Fruit fly (Drosophila melanogaster): ENCODE results near the gene CG8661.

The CG8661 gene

DNA sequence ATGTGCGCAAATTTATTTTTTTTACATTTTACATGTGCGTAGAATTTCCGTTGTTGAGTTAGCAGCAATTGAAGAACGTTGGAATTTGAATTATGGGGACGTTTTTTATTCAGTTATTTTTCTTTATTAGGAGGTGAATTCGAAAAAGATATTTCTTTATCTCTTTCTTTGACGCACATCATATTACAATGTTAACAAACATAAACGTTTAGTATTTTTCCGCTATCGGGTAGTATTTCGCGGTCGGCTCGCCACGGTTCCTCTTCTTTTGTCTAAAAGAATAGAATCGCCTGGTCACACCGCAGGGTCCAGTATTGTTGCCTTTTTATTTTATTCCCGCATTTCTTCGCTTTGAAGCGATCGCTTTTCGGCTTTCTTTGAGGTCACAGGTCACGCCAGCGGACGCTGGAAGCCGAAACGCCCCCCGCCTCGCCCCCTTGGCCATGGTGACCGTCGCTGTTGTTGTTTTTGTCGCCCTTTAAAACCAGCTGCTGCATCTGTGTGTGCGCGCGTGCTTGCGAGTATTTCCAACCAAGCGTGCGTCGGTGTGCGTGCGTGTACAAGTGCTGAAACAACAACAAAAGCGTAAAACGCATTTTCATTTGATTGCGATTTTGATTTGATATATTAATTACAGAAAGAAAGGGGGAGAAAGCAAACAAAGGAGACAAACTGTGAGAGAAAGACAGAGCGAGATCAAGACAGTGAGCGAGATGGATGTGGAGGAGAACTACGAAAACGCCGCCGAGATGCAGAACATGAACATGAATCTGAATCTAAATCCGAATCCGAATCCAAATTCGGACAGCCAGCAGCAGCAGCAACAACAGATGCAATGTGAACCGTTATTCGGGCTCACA is 18.1 kb upstream of the CG8661 start (continued):
- TF ChIP-seq phol (tag; optimal IDR thresholded peaks at IDR 0.05) (no peak), Lhr (GFP tag; optimal IDR thresholded peaks at IDR 0.05) (no peak), lab (GFP tag; optimal IDR thresholded peaks at IDR 0.05) (no peak), CG30020 (tag; optimal IDR thresholded peaks at IDR 0.05) (no peak), vfl (GFP tag; optimal IDR thresholded peaks at IDR 0.05) (no peak), CG11247 (GFP tag; IDR thresholded peaks at IDR 0.05) (no peak), CG3407 (GFP tag; optimal IDR thresholded peaks at IDR 0.05) (no peak), CG7745 (tag; optimal IDR thresholded peaks at IDR 0.05) (no peak), so (GFP tag; IDR thresholded peaks at IDR 0.05) (no peak), Drgx (GFP tag; IDR thresholded peaks at IDR 0.05) (no peak), repo (GFP tag; optimal IDR thresholded peaks at IDR 0.05) (no peak), CG13624 (GFP tag; optimal IDR thresholded peaks at IDR 0.05) (no peak), CG9215 (GFP tag; IDR thresholded peaks at IDR 0.05) (no peak), Spps (tag; optimal IDR thresholded peaks at IDR 0.05) (no peak), nerfin-1 (tag; optimal IDR thresholded peaks at IDR 0.05) (no peak), CG7357 (GFP tag; IDR thresholded peaks at IDR 0.05) (no peak), seq (GFP tag; IDR thresholded peaks at IDR 0.05) (no peak), hth (optimal IDR thresholded peaks at IDR 0.05) (no peak), Lpt (GFP tag; optimal IDR thresholded peaks at IDR 0.05) (no peak), Doc2 (GFP tag; IDR thresholded peaks at IDR 0.05) (no peak), CG17568 (GFP tag; optimal IDR thresholded peaks at IDR 0.05) (no peak), bigmax (GFP tag; optimal IDR thresholded peaks at IDR 0.05) (no peak), disco-r (GFP tag; optimal IDR thresholded peaks at IDR 0.05) (no peak), sens (GFP tag) (peak; percentile 59), Pdp1 (GFP tag; optimal IDR thresholded peaks at IDR 0.05) (no peak), Sry-δ (GFP tag; optimal IDR thresholded peaks at IDR 0.05) (peak; percentile 13), Chrac-16 (GFP tag; optimal IDR thresholded peaks at IDR 0.05) (no peak), CG13123 (GFP tag; optimal IDR thresholded peaks at IDR 0.05) (no peak), croc (GFP tag; conservative IDR thresholded peaks at IDR 0.05) (no peak), Sin3A (optimal IDR thresholded peaks at IDR 0.05) (peak; percentile 38), CG4707 (GFP tag; optimal IDR thresholded peaks at IDR 0.05) (no peak), CG8765 (GFP tag; IDR thresholded peaks at IDR 0.05) (no peak), CG3995 (GFP tag; optimal IDR thresholded peaks at IDR 0.05) (no peak), btn (GFP tag; optimal IDR thresholded peaks at IDR 0.05) (no peak), tna (GFP tag; IDR thresholded peaks at IDR 0.05; ENCODE audit: partially characterized antibody) (no peak), CG7963 (GFP tag; IDR thresholded peaks at IDR 0.05; ENCODE audit: partially characterized antibody) (no peak), grn (GFP tag; optimal IDR thresholded peaks at IDR 0.05) (no peak), crp (GFP tag; optimal IDR thresholded peaks at IDR 0.05) (peak in 1 of 2 experiments; percentile 5), ac (GFP tag; optimal IDR thresholded peaks at IDR 0.05) (peak; percentile 65), CG9876 (GFP tag; optimal IDR thresholded peaks at IDR 0.05) (no peak), Nf-YB (GFP tag; optimal IDR thresholded peaks at IDR 0.05) (no peak), ken (GFP tag; IDR thresholded peaks at IDR 0.05) (no peak), CG5180 (GFP tag; optimal IDR thresholded peaks at IDR 0.05) (no peak), Ets65A (GFP tag) (no peak), CG10366 (GFP tag; IDR thresholded peaks at IDR 0.05) (no peak), gsb (GFP tag; IDR thresholded peaks at IDR 0.05) (no peak), Dref (GFP tag; IDR thresholded peaks at IDR 0.05) (no peak), danr (GFP tag; IDR thresholded peaks at IDR 0.05) (no peak), CG11560 (tag; IDR thresholded peaks at IDR 0.05) (no peak), CG4360 (GFP tag; IDR thresholded peaks at IDR 0.05) (peak; percentile 82), CG2199 (GFP tag; IDR thresholded peaks at IDR 0.05) (no peak)
